Comparison of ENCODE assay signal across 1 fruit fly cellular context in genomic region chrX:20509535-20510424, dm6.
TF ChIP-seq lines count a peak whose summit lies in the region.

No protein-coding gene starts in this region.

TF ChIP-seq in whole organism, embryonic, 481 proteins besides CTCF, POLR2A, EP300 and RAD21 (continued from another document and continues in another):
- peak; percentile 48 for TF ChIP-seq CG10979 (tag; optimal IDR thresholded peaks at IDR 0.05; lab: Kevin White, UChicago)
- no peak for TF ChIP-seq cato (GFP tag; optimal IDR thresholded peaks at IDR 0.05; lab: Kevin White, UChicago; ENCODE audit: borderline replicate concordance)
- TF ChIP-seq CG5953 (GFP tag; IDR thresholded peaks at IDR 0.05; lab: Robert Waterston, UW) = no peak
- TF ChIP-seq CG7556 (GFP tag; optimal IDR thresholded peaks at IDR 0.05; lab: Kevin White, UChicago) = no peak
- TF ChIP-seq pfk (GFP tag; optimal IDR thresholded peaks at IDR 0.05; lab: Kevin White, UChicago) = no peak
- TF ChIP-seq twi (tag; optimal IDR thresholded peaks at IDR 0.05; lab: Kevin White, UChicago) = peak; percentile 0
- TF ChIP-seq CG33213 (GFP tag; optimal IDR thresholded peaks at IDR 0.05; lab: Kevin White, UChicago) = no peak
- no peak for TF ChIP-seq H2.0 (GFP tag; IDR thresholded peaks at IDR 0.05; lab: Robert Waterston, UW)
- no peak for TF ChIP-seq CG10543 (GFP tag; optimal IDR thresholded peaks at IDR 0.05; lab: Kevin White, UChicago)
- no peak for TF ChIP-seq inv (GFP tag; IDR thresholded peaks at IDR 0.05; lab: Robert Waterston, UW; ENCODE audit: partially characterized antibody)
- no peak for TF ChIP-seq CG10274 (GFP tag; optimal IDR thresholded peaks at IDR 0.05; lab: Kevin White, UChicago)
- TF ChIP-seq CG3065 (GFP tag; optimal IDR thresholded peaks at IDR 0.05; lab: Kevin White, UChicago) = no peak
- no peak for TF ChIP-seq CG6854 (GFP tag; optimal IDR thresholded peaks at IDR 0.05; lab: Kevin White, UChicago)
- TF ChIP-seq dysf (GFP tag; IDR thresholded peaks at IDR 0.05; lab: Robert Waterston, UW) = no peak
- no peak for TF ChIP-seq CG12744 (GFP tag; optimal IDR thresholded peaks at IDR 0.05; lab: Kevin White, UChicago)
- TF ChIP-seq mirr (GFP tag; optimal IDR thresholded peaks at IDR 0.05; lab: Kevin White, UChicago) = no peak
- TF ChIP-seq run (tag; optimal IDR thresholded peaks at IDR 0.05; lab: Kevin White, UChicago) = no peak
- no peak for TF ChIP-seq Jarid2 (GFP tag; optimal IDR thresholded peaks at IDR 0.05; lab: Kevin White, UChicago)
- TF ChIP-seq CG17568 (GFP tag; optimal IDR thresholded peaks at IDR 0.05; lab: Kevin White, UChicago) = no peak
- TF ChIP-seq CG17359 (tag; optimal IDR thresholded peaks at IDR 0.05; lab: Kevin White, UChicago) = peak; percentile 32
- no peak for TF ChIP-seq Chrac-16 (GFP tag; optimal IDR thresholded peaks at IDR 0.05; lab: Kevin White, UChicago)
- peak; percentile 24 for TF ChIP-seq CG12391 (tag; optimal IDR thresholded peaks at IDR 0.05; lab: Kevin White, UChicago)
- no peak for TF ChIP-seq CkIIα-i1 (GFP tag; IDR thresholded peaks at IDR 0.05; lab: Robert Waterston, UW)
- TF ChIP-seq zf30C (GFP tag; optimal IDR thresholded peaks at IDR 0.05; lab: Kevin White, UChicago) = no peak
- no peak for TF ChIP-seq ATbp (GFP tag; optimal IDR thresholded peaks at IDR 0.05; lab: Kevin White, UChicago)
- TF ChIP-seq fd3F (GFP tag; optimal IDR thresholded peaks at IDR 0.05; lab: Kevin White, UChicago) = no peak
- peak; percentile 53; the same call in 1 of the 3 replicates for TF ChIP-seq zfh1 (GFP tag; IDR thresholded peaks at IDR 0.05; lab: Robert Waterston, UW)
- TF ChIP-seq Lhr (GFP tag; optimal IDR thresholded peaks at IDR 0.05; lab: Kevin White, UChicago) = no peak
- TF ChIP-seq hkb (optimal IDR thresholded peaks at IDR 0.05; lab: Kevin White, UChicago) = no peak
- no peak for TF ChIP-seq hkb (GFP tag; IDR thresholded peaks at IDR 0.05; lab: Robert Waterston, UW)
- TF ChIP-seq zfh2 (GFP tag; optimal IDR thresholded peaks at IDR 0.05; lab: Kevin White, UChicago) = no peak
- TF ChIP-seq CHES-1-like (GFP tag; optimal IDR thresholded peaks at IDR 0.05; lab: Kevin White, UChicago) = no peak
- no peak for TF ChIP-seq croc (GFP tag; conservative IDR thresholded peaks at IDR 0.05; lab: Robert Waterston, UW)
- no peak for TF ChIP-seq gsb-n (tag; optimal IDR thresholded peaks at IDR 0.05; lab: Kevin White, UChicago)
- TF ChIP-seq CG9215 (GFP tag; IDR thresholded peaks at IDR 0.05; lab: Robert Waterston, UW) = no peak
- TF ChIP-seq Hr3 (GFP tag; optimal IDR thresholded peaks at IDR 0.05; lab: Kevin White, UChicago) = no peak
- TF ChIP-seq stc (GFP tag; IDR thresholded peaks at IDR 0.05; lab: Robert Waterston, UW) = no peak
- no peak for TF ChIP-seq ase (GFP tag; IDR thresholded peaks at IDR 0.05; lab: Robert Waterston, UW)
- peak; percentile 8 for TF ChIP-seq CG8388 (GFP tag; optimal IDR thresholded peaks at IDR 0.05; lab: Kevin White, UChicago)
- peak; percentile 31 for TF ChIP-seq phol (tag; optimal IDR thresholded peaks at IDR 0.05; lab: Kevin White, UChicago)
- no peak for TF ChIP-seq Ssrp (tag; optimal IDR thresholded peaks at IDR 0.05; lab: Kevin White, UChicago)
- no peak for TF ChIP-seq CG11093 (GFP tag; IDR thresholded peaks at IDR 0.05; lab: Robert Waterston, UW)
- no peak for TF ChIP-seq Trl (optimal IDR thresholded peaks at IDR 0.05; lab: Kevin White, UChicago)
- no peak for TF ChIP-seq Trl (GFP tag; optimal IDR thresholded peaks at IDR 0.05; lab: Kevin White, UChicago)
- TF ChIP-seq E2f2 (GFP tag; IDR thresholded peaks at IDR 0.05; lab: Robert Waterston, UW) = no peak
- TF ChIP-seq ci (GFP tag; IDR thresholded peaks at IDR 0.05; lab: Robert Waterston, UW) = peak; percentile 37; the same call in 1 of the 3 replicates
- TF ChIP-seq Doc3 (GFP tag; IDR thresholded peaks at IDR 0.05; lab: Robert Waterston, UW; ENCODE audit: partially characterized antibody) = no peak
- TF ChIP-seq lbe (GFP tag; optimal IDR thresholded peaks at IDR 0.05; lab: Kevin White, UChicago) = peak; percentile 37
- no peak for TF ChIP-seq sna (GFP tag; IDR thresholded peaks at IDR 0.05; lab: Robert Waterston, UW; ENCODE audit: partially characterized antibody)
- no peak for TF ChIP-seq CG10209 (GFP tag; optimal IDR thresholded peaks at IDR 0.05; lab: Kevin White, UChicago)
- TF ChIP-seq CG14710 (tag; optimal IDR thresholded peaks at IDR 0.05; lab: Kevin White, UChicago) = peak; percentile 20
- peak; percentile 14 for TF ChIP-seq D19A (tag; optimal IDR thresholded peaks at IDR 0.05; lab: Kevin White, UChicago)
- no peak for TF ChIP-seq ham (GFP tag; IDR thresholded peaks at IDR 0.05; lab: Robert Waterston, UW)
- TF ChIP-seq Gug (GFP tag; IDR thresholded peaks at IDR 0.05; lab: Robert Waterston, UW) = no peak
- TF ChIP-seq jigr1 (GFP tag; IDR thresholded peaks at IDR 0.05; lab: Robert Waterston, UW) = no peak
- no peak for TF ChIP-seq CG34422 (GFP tag; IDR thresholded peaks at IDR 0.05; lab: Robert Waterston, UW)
- no peak for TF ChIP-seq CG8290 (GFP tag; optimal IDR thresholded peaks at IDR 0.05; lab: Kevin White, UChicago)
- TF ChIP-seq CG8290 (tag; optimal IDR thresholded peaks at IDR 0.05; lab: Kevin White, UChicago) = no peak
- no peak for TF ChIP-seq CG17802 (tag; optimal IDR thresholded peaks at IDR 0.05; lab: Kevin White, UChicago)
- no peak for TF ChIP-seq CG4328 (GFP tag; optimal IDR thresholded peaks at IDR 0.05; lab: Kevin White, UChicago)
- no peak for TF ChIP-seq CG43689 (GFP tag; IDR thresholded peaks at IDR 0.05; lab: Robert Waterston, UW)
- TF ChIP-seq CG14965 (GFP tag; optimal IDR thresholded peaks at IDR 0.05; lab: Kevin White, UChicago; ENCODE audit: borderline replicate concordance) = no peak
- no peak for TF ChIP-seq tna (GFP tag; IDR thresholded peaks at IDR 0.05; lab: Robert Waterston, UW; ENCODE audit: partially characterized antibody)
- TF ChIP-seq trh (GFP tag; optimal IDR thresholded peaks at IDR 0.05; lab: Kevin White, UChicago) = no peak
- TF ChIP-seq kay (GFP tag; optimal IDR thresholded peaks at IDR 0.05; lab: Kevin White, UChicago) = peak; percentile 59
- TF ChIP-seq CG2199 (GFP tag; IDR thresholded peaks at IDR 0.05; lab: Robert Waterston, UW) = no peak
- no peak for TF ChIP-seq pita (GFP tag; optimal IDR thresholded peaks at IDR 0.05; lab: Kevin White, UChicago)
- TF ChIP-seq E2f1 (GFP tag; IDR thresholded peaks at IDR 0.05; lab: Robert Waterston, UW) = no peak
- peak; percentile 20 for TF ChIP-seq Blimp-1 (GFP tag; optimal IDR thresholded peaks at IDR 0.05; lab: Kevin White, UChicago)
- no peak for TF ChIP-seq wek (GFP tag; optimal IDR thresholded peaks at IDR 0.05; lab: Kevin White, UChicago)
- no peak for TF ChIP-seq CG10321 (GFP tag; IDR thresholded peaks at IDR 0.05; lab: Robert Waterston, UW)
- no peak for TF ChIP-seq CG12769 (tag; optimal IDR thresholded peaks at IDR 0.05; lab: Kevin White, UChicago)
- TF ChIP-seq slbo (GFP tag; IDR thresholded peaks at IDR 0.05; lab: Robert Waterston, UW) = no peak
- TF ChIP-seq CG11247 (GFP tag; IDR thresholded peaks at IDR 0.05; lab: Robert Waterston, UW) = no peak
- peak; percentile 55 for TF ChIP-seq pros (GFP tag; optimal IDR thresholded peaks at IDR 0.05; lab: Kevin White, UChicago)
- TF ChIP-seq CG11696 (GFP tag; IDR thresholded peaks at IDR 0.05; lab: Robert Waterston, UW) = peak; percentile 90
- no peak for TF ChIP-seq trem (tag; optimal IDR thresholded peaks at IDR 0.05; lab: Kevin White, UChicago)
- TF ChIP-seq CG6254 (GFP tag; optimal IDR thresholded peaks at IDR 0.05; lab: Kevin White, UChicago) = no peak
- no peak for TF ChIP-seq bcd (GFP tag; optimal IDR thresholded peaks at IDR 0.05; lab: Kevin White, UChicago)
- no peak for TF ChIP-seq Atf6 (GFP tag; IDR thresholded peaks at IDR 0.05; lab: Robert Waterston, UW)
- peak; percentile 46 for TF ChIP-seq CG31441 (GFP tag; IDR thresholded peaks at IDR 0.05; lab: Robert Waterston, UW)
- TF ChIP-seq BtbVII (GFP tag; optimal IDR thresholded peaks at IDR 0.05; lab: Kevin White, UChicago) = no peak
- no peak for TF ChIP-seq CG17186 (GFP tag; optimal IDR thresholded peaks at IDR 0.05; lab: Kevin White, UChicago)
- TF ChIP-seq bsh (GFP tag; optimal IDR thresholded peaks at IDR 0.05; lab: Kevin White, UChicago) = peak in 1 of 2 experiments; percentile 36
- no peak for TF ChIP-seq dmrt11E (tag; optimal IDR thresholded peaks at IDR 0.05; lab: Kevin White, UChicago)
- peak; percentile 13 for TF ChIP-seq CG8924 (tag; optimal IDR thresholded peaks at IDR 0.05; lab: Kevin White, UChicago)
- no peak for TF ChIP-seq chinmo (GFP tag; IDR thresholded peaks at IDR 0.05; lab: Robert Waterston, UW; ENCODE audit: partially characterized antibody)
- TF ChIP-seq Ets97D (GFP tag; optimal IDR thresholded peaks at IDR 0.05; lab: Kevin White, UChicago) = no peak
- no peak for TF ChIP-seq Dref (GFP tag; IDR thresholded peaks at IDR 0.05; lab: Robert Waterston, UW)
- TF ChIP-seq CG14050 (GFP tag; IDR thresholded peaks at IDR 0.05; lab: Robert Waterston, UW) = no peak
- no peak for TF ChIP-seq HLH4C (GFP tag; IDR thresholded peaks at IDR 0.05; lab: Robert Waterston, UW; ENCODE audit: partially characterized antibody)
- no peak for TF ChIP-seq Nf-YC (tag; optimal IDR thresholded peaks at IDR 0.05; lab: Kevin White, UChicago)
- TF ChIP-seq Rx (GFP tag; IDR thresholded peaks at IDR 0.05; lab: Robert Waterston, UW) = no peak
- TF ChIP-seq z (GFP tag; IDR thresholded peaks at IDR 0.05; lab: Robert Waterston, UW) = no peak
- peak; percentile 31; the same call in 1 of the 2 replicates for TF ChIP-seq vvl (GFP tag; IDR thresholded peaks at IDR 0.05; lab: Robert Waterston, UW)
- no peak for TF ChIP-seq CG15601 (tag; optimal IDR thresholded peaks at IDR 0.05; lab: Kevin White, UChicago)
- no peak for TF ChIP-seq kah (GFP tag; optimal IDR thresholded peaks at IDR 0.05; lab: Kevin White, UChicago)
- TF ChIP-seq ranshi (GFP tag; IDR thresholded peaks at IDR 0.05; lab: Robert Waterston, UW) = no peak
- no peak for TF ChIP-seq CG15073 (GFP tag; optimal IDR thresholded peaks at IDR 0.05; lab: Kevin White, UChicago)
- no peak for TF ChIP-seq insv (GFP tag; optimal IDR thresholded peaks at IDR 0.05; lab: Kevin White, UChicago)
- no peak for TF ChIP-seq CG13287 (GFP tag; IDR thresholded peaks at IDR 0.05; lab: Robert Waterston, UW; ENCODE audit: partially characterized antibody)
- no peak for TF ChIP-seq bigmax (GFP tag; optimal IDR thresholded peaks at IDR 0.05; lab: Kevin White, UChicago)
- TF ChIP-seq B-H2 (GFP tag; optimal IDR thresholded peaks at IDR 0.05; lab: Kevin White, UChicago) = no peak
- TF ChIP-seq gro (GFP tag; optimal IDR thresholded peaks at IDR 0.05; lab: Kevin White, UChicago) = no peak
- TF ChIP-seq BEAF-32 (GFP tag; optimal IDR thresholded peaks at IDR 0.05; lab: Kevin White, UChicago) = no peak
- peak; percentile 40 for TF ChIP-seq CG7839 (tag; optimal IDR thresholded peaks at IDR 0.05; lab: Kevin White, UChicago)
- no peak for TF ChIP-seq CG4854 (GFP tag; optimal IDR thresholded peaks at IDR 0.05; lab: Kevin White, UChicago)
- no peak for TF ChIP-seq TFAM (GFP tag; optimal IDR thresholded peaks at IDR 0.05; lab: Kevin White, UChicago)
- no peak for TF ChIP-seq br (optimal IDR thresholded peaks at IDR 0.05; lab: Kevin White, UChicago)
- TF ChIP-seq CG33557 (GFP tag; optimal IDR thresholded peaks at IDR 0.05; lab: Kevin White, UChicago) = no peak
- no peak for TF ChIP-seq knrl (GFP tag; IDR thresholded peaks at IDR 0.05; lab: Robert Waterston, UW; ENCODE audit: partially characterized antibody)
- TF ChIP-seq Bdp1 (GFP tag; optimal IDR thresholded peaks at IDR 0.05; lab: Kevin White, UChicago) = no peak
- TF ChIP-seq CG9727 (GFP tag; optimal IDR thresholded peaks at IDR 0.05; lab: Kevin White, UChicago) = peak; percentile 13
- TF ChIP-seq psq (GFP tag; optimal IDR thresholded peaks at IDR 0.05; lab: Kevin White, UChicago) = no peak
- TF ChIP-seq pb (GFP tag; optimal IDR thresholded peaks at IDR 0.05; lab: Kevin White, UChicago) = no peak
- TF ChIP-seq Aef1 (GFP tag; IDR thresholded peaks at IDR 0.05; lab: Robert Waterston, UW) = no peak
- TF ChIP-seq ind (GFP tag; optimal IDR thresholded peaks at IDR 0.05; lab: Kevin White, UChicago) = no peak
- TF ChIP-seq slp2 (GFP tag; optimal IDR thresholded peaks at IDR 0.05; lab: Kevin White, UChicago) = no peak
- TF ChIP-seq CG10565 (GFP tag; optimal IDR thresholded peaks at IDR 0.05; lab: Kevin White, UChicago) = no peak
- peak; percentile 5 for TF ChIP-seq Six4 (GFP tag; optimal IDR thresholded peaks at IDR 0.05; lab: Kevin White, UChicago)
- TF ChIP-seq CG9797 (GFP tag; optimal IDR thresholded peaks at IDR 0.05; lab: Kevin White, UChicago) = no peak
- TF ChIP-seq Oli (tag; optimal IDR thresholded peaks at IDR 0.05; lab: Kevin White, UChicago) = peak; percentile 2
- TF ChIP-seq caup (GFP tag; optimal IDR thresholded peaks at IDR 0.05; lab: Kevin White, UChicago; ENCODE audit: severe bottlenecking) = no peak
- no peak for TF ChIP-seq CG16813 (GFP tag; IDR thresholded peaks at IDR 0.05; lab: Robert Waterston, UW; ENCODE audit: partially characterized antibody)
- TF ChIP-seq nom (GFP tag; optimal IDR thresholded peaks at IDR 0.05; lab: Kevin White, UChicago) = no peak
- TF ChIP-seq CG18011 (GFP tag; optimal IDR thresholded peaks at IDR 0.05; lab: Kevin White, UChicago) = no peak
- no peak for TF ChIP-seq Sin3A (optimal IDR thresholded peaks at IDR 0.05; lab: Kevin White, UChicago)
- no peak for TF ChIP-seq CG9609 (GFP tag; optimal IDR thresholded peaks at IDR 0.05; lab: Kevin White, UChicago)
- TF ChIP-seq ash1 (GFP tag; optimal IDR thresholded peaks at IDR 0.05; lab: Kevin White, UChicago) = no peak
- no peak for TF ChIP-seq CG4617 (GFP tag; optimal IDR thresholded peaks at IDR 0.05; lab: Kevin White, UChicago; ENCODE audit: borderline replicate concordance)
- no peak for TF ChIP-seq Elba2 (GFP tag; optimal IDR thresholded peaks at IDR 0.05; lab: Kevin White, UChicago)
- no peak for TF ChIP-seq fd102C (GFP tag; optimal IDR thresholded peaks at IDR 0.05; lab: Kevin White, UChicago)
- no peak for TF ChIP-seq CG1792 (GFP tag; optimal IDR thresholded peaks at IDR 0.05; lab: Kevin White, UChicago)
- no peak for TF ChIP-seq eyg (GFP tag; optimal IDR thresholded peaks at IDR 0.05; lab: Kevin White, UChicago)
- TF ChIP-seq Vsx1 (GFP tag; optimal IDR thresholded peaks at IDR 0.05; lab: Kevin White, UChicago) = no peak
- TF ChIP-seq dimm (GFP tag; IDR thresholded peaks at IDR 0.05; lab: Robert Waterston, UW) = no peak
- TF ChIP-seq D19B (GFP tag; optimal IDR thresholded peaks at IDR 0.05; lab: Kevin White, UChicago) = no peak
- no peak for TF ChIP-seq CG4404 (GFP tag; IDR thresholded peaks at IDR 0.05; lab: Robert Waterston, UW)
- peak in 1 of 2 experiments; percentile 22 for TF ChIP-seq eve (GFP tag; optimal IDR thresholded peaks at IDR 0.05; lab: Kevin White, UChicago)
